Fruit fly (Drosophila melanogaster): ENCODE measurements around the gene CG8202.
A peak's percentile ranks its signal among the peaks of the same experiment; 100 is the strongest.

Gene CG8202

dm6 chr3R:8712722-8713131 lies 19.2 kb upstream of the CG8202 start, which contains the start of gene CG8112 (continued):
- TF ChIP-seq Rfx (GFP tag; IDR thresholded peaks at IDR 0.05), result peak; percentile 30; the same call in 1 of the 2 replicates
- TF ChIP-seq CG6791 (GFP tag; IDR thresholded peaks at IDR 0.05; ENCODE audit: partially characterized antibody), result no peak
- no peak for TF ChIP-seq croc (GFP tag; conservative IDR thresholded peaks at IDR 0.05)
- no peak for TF ChIP-seq abd-A (tag; optimal IDR thresholded peaks at IDR 0.05)
- no peak for TF ChIP-seq Hr39 (optimal IDR thresholded peaks at IDR 0.05)
- TF ChIP-seq CG5180 (GFP tag; optimal IDR thresholded peaks at IDR 0.05), result no peak
- no peak for TF ChIP-seq ase (GFP tag; IDR thresholded peaks at IDR 0.05)
- no peak for TF ChIP-seq CG17361 (GFP tag; IDR thresholded peaks at IDR 0.05)
- TF ChIP-seq Doc3 (GFP tag; IDR thresholded peaks at IDR 0.05; ENCODE audit: partially characterized antibody), result no peak
- no peak for TF ChIP-seq cato (GFP tag; optimal IDR thresholded peaks at IDR 0.05; ENCODE audit: borderline replicate concordance)
- no peak for TF ChIP-seq Spps (tag; optimal IDR thresholded peaks at IDR 0.05)
- TF ChIP-seq sna (GFP tag; IDR thresholded peaks at IDR 0.05; ENCODE audit: partially characterized antibody), result no peak
- no peak for TF ChIP-seq HLH4C (GFP tag; IDR thresholded peaks at IDR 0.05; ENCODE audit: partially characterized antibody)
- no peak for TF ChIP-seq kay (GFP tag; optimal IDR thresholded peaks at IDR 0.05)
- TF ChIP-seq Hr78 (GFP tag; optimal IDR thresholded peaks at IDR 0.05), result no peak
- peak; percentile 38 for TF ChIP-seq CG12659 (GFP tag; optimal IDR thresholded peaks at IDR 0.05)
- no peak for TF ChIP-seq cg (GFP tag; optimal IDR thresholded peaks at IDR 0.05)
- TF ChIP-seq CG12391 (tag; optimal IDR thresholded peaks at IDR 0.05), result peak; percentile 19
- TF ChIP-seq CG11398 (GFP tag; optimal IDR thresholded peaks at IDR 0.05), result no peak
- TF ChIP-seq CG14710 (tag; optimal IDR thresholded peaks at IDR 0.05), result peak; percentile 6
- TF ChIP-seq zen2 (GFP tag; IDR thresholded peaks at IDR 0.05; ENCODE audit: partially characterized antibody), result no peak
- no peak for TF ChIP-seq sens-2 (GFP tag; IDR thresholded peaks at IDR 0.05)
- no peak for TF ChIP-seq CG12219 (GFP tag; optimal IDR thresholded peaks at IDR 0.05)
- TF ChIP-seq CG7963 (GFP tag; IDR thresholded peaks at IDR 0.05; ENCODE audit: partially characterized antibody), result no peak
- no peak for TF ChIP-seq CG6765 (GFP tag; optimal IDR thresholded peaks at IDR 0.05)
- no peak for TF ChIP-seq HmgD (GFP tag; optimal IDR thresholded peaks at IDR 0.05)
- no peak for TF ChIP-seq CG16815 (GFP tag; optimal IDR thresholded peaks at IDR 0.05)
- TF ChIP-seq bsh (GFP tag; optimal IDR thresholded peaks at IDR 0.05), result no peak
- TF ChIP-seq CG10366 (GFP tag; IDR thresholded peaks at IDR 0.05), result no peak
- no peak for TF ChIP-seq CkIIα-i1 (GFP tag; IDR thresholded peaks at IDR 0.05)
- no peak for TF ChIP-seq slp2 (GFP tag; optimal IDR thresholded peaks at IDR 0.05)
- TF ChIP-seq gsb (GFP tag; IDR thresholded peaks at IDR 0.05), result no peak
- no peak for TF ChIP-seq Dp (GFP tag; optimal IDR thresholded peaks at IDR 0.05)
- peak; percentile 22 for TF ChIP-seq CG9437 (GFP tag; optimal IDR thresholded peaks at IDR 0.05)
- no peak for TF ChIP-seq dati (GFP tag; IDR thresholded peaks at IDR 0.05)
- no peak for TF ChIP-seq CG10565 (GFP tag; optimal IDR thresholded peaks at IDR 0.05)
- TF ChIP-seq CG3281 (GFP tag; optimal IDR thresholded peaks at IDR 0.05), result peak; percentile 19
- TF ChIP-seq HLH54F (GFP tag; optimal IDR thresholded peaks at IDR 0.05), result no peak
- TF ChIP-seq Hr51 (GFP tag; optimal IDR thresholded peaks at IDR 0.05), result no peak
- no peak for TF ChIP-seq kah (GFP tag; optimal IDR thresholded peaks at IDR 0.05)
- no peak for TF ChIP-seq Hey (tag; optimal IDR thresholded peaks at IDR 0.05)
- peak; percentile 39 for TF ChIP-seq Hand (GFP tag; optimal IDR thresholded peaks at IDR 0.05)
- TF ChIP-seq CG17829 (tag; optimal IDR thresholded peaks at IDR 0.05), result peak; percentile 21
- TF ChIP-seq Asciz (GFP tag; optimal IDR thresholded peaks at IDR 0.05), result peak; percentile 12
- TF ChIP-seq ap (GFP tag; IDR thresholded peaks at IDR 0.05), result 0 out of 2 replicates have a peak, but pooled peaks have one; percentile 13
- no peak for TF ChIP-seq CG11093 (GFP tag; IDR thresholded peaks at IDR 0.05)
- no peak for TF ChIP-seq CG3995 (GFP tag; optimal IDR thresholded peaks at IDR 0.05)
- peak; percentile 44 for TF ChIP-seq CG8924 (tag; optimal IDR thresholded peaks at IDR 0.05)
- TF ChIP-seq tx (GFP tag; optimal IDR thresholded peaks at IDR 0.05), result no peak
- TF ChIP-seq Oaz (GFP tag; IDR thresholded peaks at IDR 0.05), result no peak

Data from whole organism, embryonic.